Fruit fly (Drosophila melanogaster): Measurements from ENCODE around the gene daed.

Gene daed

DNA sequence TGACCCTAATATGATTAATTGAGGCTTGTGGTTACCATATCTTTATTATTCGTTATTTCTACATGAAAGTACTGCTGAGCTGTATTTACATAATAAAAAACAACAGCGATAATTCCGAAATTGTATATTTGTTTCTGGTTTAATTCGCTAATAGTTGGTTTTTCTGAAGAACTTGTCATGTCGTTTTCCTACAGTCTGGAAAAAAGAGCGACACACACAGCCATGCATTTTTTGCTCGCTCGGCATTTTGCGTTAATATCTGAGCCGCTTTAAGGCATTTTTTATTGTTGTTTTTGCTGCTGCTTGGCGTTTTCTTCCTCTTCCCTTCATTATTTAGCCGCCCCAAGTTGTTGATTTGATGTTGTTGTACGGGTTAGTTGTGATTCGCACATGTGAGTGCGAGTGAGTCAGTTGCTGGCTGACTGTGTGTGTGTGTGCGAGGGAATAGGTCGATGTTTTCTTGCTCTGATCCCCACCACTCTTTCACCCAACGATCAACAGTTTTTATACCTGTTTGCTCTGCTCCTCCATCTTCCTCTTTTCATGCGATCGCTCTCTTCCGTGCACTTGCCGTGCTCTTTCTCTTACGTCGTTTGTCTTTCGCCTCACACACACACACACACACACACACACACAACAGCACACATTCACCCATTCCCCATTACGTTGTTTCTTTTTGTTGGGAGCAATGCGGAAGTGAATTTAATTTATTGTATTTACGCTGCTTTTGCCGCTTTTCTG lies 40.9 kb downstream of the daed start:
- TF ChIP-seq CG33017 (tag; optimal IDR thresholded peaks at IDR 0.05) (peak; percentile 46), CG1620 (GFP tag; optimal IDR thresholded peaks at IDR 0.05) (no peak), tj (GFP tag; optimal IDR thresholded peaks at IDR 0.05) (peak; percentile 99), bab1 (GFP tag; optimal IDR thresholded peaks at IDR 0.05) (no peak), cnc (optimal IDR thresholded peaks at IDR 0.05) (no peak), CG7045 (GFP tag; optimal IDR thresholded peaks at IDR 0.05) (no peak), CG12768 (GFP tag; optimal IDR thresholded peaks at IDR 0.05) (peak; percentile 17), cic (GFP tag; optimal IDR thresholded peaks at IDR 0.05) (peak; percentile 62), toe (GFP tag; optimal IDR thresholded peaks at IDR 0.05) (no peak), ovo (GFP tag; optimal IDR thresholded peaks at IDR 0.05) (peak; percentile 30), Mnt (GFP tag; optimal IDR thresholded peaks at IDR 0.05) (peak; percentile 89), Crg-1 (GFP tag; optimal IDR thresholded peaks at IDR 0.05) (no peak), pad (GFP tag; optimal IDR thresholded peaks at IDR 0.05) (peak; percentile 55), CG7101 (tag; optimal IDR thresholded peaks at IDR 0.05) (no peak), CG14711 (tag; optimal IDR thresholded peaks at IDR 0.05) (peak; percentile 11), CG5204 (GFP tag; optimal IDR thresholded peaks at IDR 0.05) (no peak), CG11617 (GFP tag; optimal IDR thresholded peaks at IDR 0.05) (no peak), Clk (GFP tag; optimal IDR thresholded peaks at IDR 0.05) (no peak), kay (GFP tag; ENCODE audit: borderline replicate concordance) (peak; percentile 97), Hr96 (GFP tag; optimal IDR thresholded peaks at IDR 0.05) (no peak)

DNA sequence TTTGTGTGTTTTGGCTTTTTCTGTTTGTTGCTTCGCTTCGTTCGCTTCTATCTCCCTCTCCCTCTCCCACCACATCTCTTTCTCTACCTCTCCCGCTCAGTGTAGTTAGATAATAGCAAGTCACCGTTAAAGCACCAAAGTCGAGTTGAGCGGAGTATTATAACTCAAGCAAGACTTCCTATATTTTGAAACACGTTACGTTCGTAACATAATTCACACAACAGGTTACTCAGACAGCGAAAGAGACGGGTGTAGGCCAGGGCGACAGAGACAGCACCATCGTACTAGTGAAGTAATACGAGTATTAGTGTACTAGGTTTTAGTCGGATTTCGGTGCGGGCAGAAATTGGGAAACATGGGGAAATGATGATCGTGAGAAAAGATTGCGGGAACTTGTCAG lies 42.5 kb downstream of the daed start:
- TF ChIP-seq kay (GFP tag; ENCODE audit: borderline replicate concordance), result no peak
- no peak for TF ChIP-seq Hr96 (GFP tag; optimal IDR thresholded peaks at IDR 0.05)
- no peak for TF ChIP-seq cnc (optimal IDR thresholded peaks at IDR 0.05)

DNA sequence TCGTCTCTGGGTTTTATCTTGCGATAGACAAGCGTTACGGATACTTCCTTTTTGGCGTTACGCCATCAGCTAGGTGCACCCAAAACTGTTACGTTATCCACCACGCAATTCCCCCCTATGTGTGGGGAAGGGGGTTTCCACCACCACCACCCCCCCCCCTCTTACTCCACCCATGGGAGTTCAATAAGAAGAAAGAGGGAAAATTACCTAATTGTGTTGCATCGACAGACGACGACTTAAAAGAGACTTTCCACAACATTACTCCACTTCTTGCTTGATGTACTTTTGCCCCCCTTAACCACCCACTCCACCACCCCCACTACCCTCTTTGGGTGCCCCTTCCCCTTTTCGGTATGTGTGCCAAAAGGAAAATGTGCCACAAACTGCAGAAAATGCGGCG lies 42.9 kb downstream of the daed start:
- TF ChIP-seq toe (GFP tag; optimal IDR thresholded peaks at IDR 0.05) (no peak), Mnt (GFP tag; optimal IDR thresholded peaks at IDR 0.05) (no peak), tj (GFP tag; optimal IDR thresholded peaks at IDR 0.05) (no peak), Hr96 (GFP tag; optimal IDR thresholded peaks at IDR 0.05) (no peak), CG33017 (tag; optimal IDR thresholded peaks at IDR 0.05) (no peak), CG1620 (GFP tag; optimal IDR thresholded peaks at IDR 0.05) (no peak)

DNA sequence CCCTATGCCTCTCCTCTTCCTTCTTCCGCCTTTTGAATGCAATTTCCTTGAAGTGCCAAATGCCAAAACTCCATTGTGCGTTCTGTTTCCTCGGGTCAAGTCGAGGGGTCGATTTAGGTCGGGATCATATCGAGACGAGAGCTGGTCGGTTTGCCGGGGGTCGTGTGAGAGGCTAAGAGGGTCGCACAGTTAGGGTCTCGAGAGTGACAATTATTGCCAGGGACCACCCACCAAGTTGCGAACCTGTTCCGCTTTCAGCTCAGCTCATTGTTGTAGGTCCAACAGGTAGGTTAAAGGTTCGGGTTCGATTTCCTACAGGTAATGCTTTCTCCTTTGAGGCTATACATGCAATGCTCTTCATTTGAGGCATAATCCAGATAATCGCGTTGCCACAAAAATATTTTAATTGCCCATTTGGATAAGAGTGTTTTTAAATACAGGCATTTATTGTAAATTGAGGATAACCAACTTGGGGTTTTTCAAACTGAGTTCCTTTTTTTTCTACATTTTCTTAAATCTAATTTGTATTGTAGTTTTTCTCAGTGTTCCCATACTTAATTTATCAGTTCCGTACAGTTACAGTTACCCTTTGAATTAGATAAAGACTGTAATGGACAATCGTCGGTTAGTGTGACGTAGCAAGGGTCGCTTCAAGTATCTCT lies 43.5 kb downstream of the daed start:
- no peak for TF ChIP-seq Crg-1 (GFP tag; optimal IDR thresholded peaks at IDR 0.05)
- peak; percentile 9 for TF ChIP-seq ovo (GFP tag; optimal IDR thresholded peaks at IDR 0.05)

DNA sequence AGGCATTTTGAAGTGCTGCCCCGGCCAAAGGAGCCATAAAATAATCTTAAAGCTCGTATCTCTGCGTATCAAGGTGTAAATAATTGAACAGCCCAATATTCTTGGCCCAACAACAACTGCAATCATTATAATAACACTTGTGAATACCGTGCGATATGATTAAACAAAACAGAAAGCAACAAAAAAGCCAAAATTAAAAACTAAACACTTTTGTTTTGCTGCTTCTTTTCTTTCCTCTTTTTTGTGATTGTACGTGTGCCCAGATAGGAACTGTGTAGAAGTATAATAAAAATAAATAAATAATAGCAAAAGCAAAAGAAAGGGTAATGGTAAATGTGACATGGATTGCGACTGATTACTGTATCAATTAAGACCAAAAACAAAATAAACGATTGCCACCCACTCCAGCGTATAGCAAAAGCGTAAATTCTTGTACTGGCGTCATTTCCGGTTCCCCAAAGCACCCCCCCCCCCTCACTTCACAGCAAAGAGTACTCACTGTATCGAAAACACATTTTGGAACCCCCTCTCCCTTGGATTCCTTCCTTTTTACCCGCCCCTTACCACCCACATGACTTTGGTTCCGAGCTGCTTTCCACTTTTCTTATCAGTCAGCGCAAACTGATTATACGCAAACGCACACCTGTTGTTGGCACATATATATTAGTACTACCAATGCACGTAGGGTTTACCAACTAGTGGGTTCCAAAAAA lies 44.6 kb downstream of the daed start:
- TF ChIP-seq kay (GFP tag; ENCODE audit: borderline replicate concordance) (peak; percentile 70), tj (GFP tag; optimal IDR thresholded peaks at IDR 0.05) (peak; percentile 42), CG7101 (tag; optimal IDR thresholded peaks at IDR 0.05) (peak; percentile 29), CG12768 (GFP tag; optimal IDR thresholded peaks at IDR 0.05) (peak; percentile 16), Clk (GFP tag; optimal IDR thresholded peaks at IDR 0.05) (no peak), Mnt (GFP tag; optimal IDR thresholded peaks at IDR 0.05) (peak; percentile 39), bab1 (GFP tag; optimal IDR thresholded peaks at IDR 0.05) (no peak), ovo (GFP tag; optimal IDR thresholded peaks at IDR 0.05) (peak; percentile 27), cic (GFP tag; optimal IDR thresholded peaks at IDR 0.05) (peak; percentile 93), CG11617 (GFP tag; optimal IDR thresholded peaks at IDR 0.05) (peak; percentile 35)

DNA sequence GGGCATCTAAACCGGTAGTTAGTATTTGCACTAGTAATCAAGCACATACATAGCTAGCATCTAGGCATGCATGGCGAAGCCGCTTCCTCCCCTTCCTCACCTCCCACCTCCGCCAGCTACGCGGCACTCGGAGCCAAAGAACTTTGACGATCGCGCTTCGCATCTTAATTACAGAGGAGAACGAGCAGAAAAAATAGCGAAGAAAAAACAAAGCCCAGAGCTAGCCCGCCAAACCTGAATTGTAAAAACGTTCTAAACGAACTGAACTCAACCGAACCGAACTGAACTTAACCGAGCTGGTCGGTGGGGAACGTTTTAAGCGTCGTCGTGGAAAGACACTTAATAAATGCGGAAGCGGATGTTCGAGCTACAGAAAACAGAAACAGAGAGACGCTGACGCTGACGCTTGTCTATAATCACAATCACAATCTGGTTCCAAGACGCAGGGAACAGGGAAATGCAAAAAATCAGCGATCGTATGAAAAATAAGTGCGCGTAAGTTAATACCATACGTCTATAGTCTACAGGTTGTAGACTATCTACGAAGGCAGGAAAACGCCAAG lies 47.1 kb downstream of the daed start:
- no peak for TF ChIP-seq pad (GFP tag; optimal IDR thresholded peaks at IDR 0.05)
- no peak for TF ChIP-seq tj (GFP tag; optimal IDR thresholded peaks at IDR 0.05)
- TF ChIP-seq kay (GFP tag; ENCODE audit: borderline replicate concordance), result peak; percentile 34
- TF ChIP-seq Clk (GFP tag; optimal IDR thresholded peaks at IDR 0.05), result no peak
- TF ChIP-seq CG11617 (GFP tag; optimal IDR thresholded peaks at IDR 0.05), result no peak
- no peak for TF ChIP-seq toe (GFP tag; optimal IDR thresholded peaks at IDR 0.05)
- TF ChIP-seq ovo (GFP tag; optimal IDR thresholded peaks at IDR 0.05), result peak; percentile 32
- peak; percentile 35 for TF ChIP-seq cic (GFP tag; optimal IDR thresholded peaks at IDR 0.05)

All from whole organism, adult.